Worm (Caenorhabditis elegans): ENCODE results near the gene aat-6.

Gene aat-6

DNA sequence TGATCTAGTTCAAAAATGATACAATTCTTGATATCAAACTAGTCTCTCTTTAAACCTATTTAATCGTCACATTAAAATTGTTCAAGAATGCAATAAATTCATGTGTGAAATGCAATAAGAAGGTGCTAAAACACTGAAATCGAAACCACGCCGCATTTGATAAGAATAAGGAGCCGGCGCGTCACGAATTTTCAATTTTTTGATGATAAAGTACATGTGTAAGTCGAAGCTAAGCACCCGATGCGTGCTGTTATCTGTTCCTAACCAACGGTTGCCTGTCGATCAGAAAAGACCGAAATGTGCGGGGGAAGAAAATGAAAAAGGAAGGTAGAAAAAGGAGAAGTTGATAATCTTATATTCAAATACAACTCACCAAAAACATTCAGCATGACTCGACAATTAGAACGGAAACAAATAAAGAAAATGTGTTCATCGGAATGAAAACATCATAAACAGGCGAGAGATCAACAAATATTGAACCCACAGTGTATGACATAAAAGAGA lies at the start of gene aat-6:
Gene aat-6 (minus strand): TSS at position 454 of the 504 bp plus-strand sequence.
- no peak for TF ChIP-seq unc-39 (tag; optimal IDR thresholded peaks at IDR 0.05)
- TF ChIP-seq nhr-111 (GFP tag; optimal IDR thresholded peaks at IDR 0.05): no peak
- no peak for TF ChIP-seq pha-4 (GFP tag; IDR thresholded peaks at IDR 0.05)
- TF ChIP-seq pha-4 (tag; optimal IDR thresholded peaks at IDR 0.05): no peak
- 0 out of 2 replicates have a peak, but pooled peaks have one; percentile 32 for TF ChIP-seq nhr-41 (GFP tag; IDR thresholded peaks at IDR 0.05)
- TF ChIP-seq ceh-32 (tag; optimal IDR thresholded peaks at IDR 0.05; ENCODE audit: poor library complexity): no peak
- TF ChIP-seq tra-1 (GFP tag; IDR thresholded peaks at IDR 0.05): peak; percentile 82; the same call in 1 of the 2 replicates
- no peak for TF ChIP-seq F26F4.8 (GFP tag; conservative IDR thresholded peaks at IDR 0.05)
- TF ChIP-seq nhr-42 (GFP tag; IDR thresholded peaks at IDR 0.05): no peak
- TF ChIP-seq nhr-76 (tag; optimal IDR thresholded peaks at IDR 0.05): no peak
- TF ChIP-seq ztf-7 (tag; optimal IDR thresholded peaks at IDR 0.05): no peak
- no peak for TF ChIP-seq ceh-20 (GFP tag; IDR thresholded peaks at IDR 0.05)
- no peak for TF ChIP-seq unc-62 (GFP tag; optimal IDR thresholded peaks at IDR 0.05 in 1 of 2)
- TF ChIP-seq unc-62 (tag; optimal IDR thresholded peaks at IDR 0.05): no peak
- TF ChIP-seq dmd-6 (GFP tag; IDR thresholded peaks at IDR 0.05): peak; percentile 94
- no peak for TF ChIP-seq F44E2.7 (GFP tag; IDR thresholded peaks at IDR 0.05)
- TF ChIP-seq lin-29 (GFP tag; IDR thresholded peaks at IDR 0.05): no peak
- no peak for TF ChIP-seq dmd-9 (GFP tag; IDR thresholded peaks at IDR 0.05)
- TF ChIP-seq spr-1 (tag; optimal IDR thresholded peaks at IDR 0.05): no peak
- TF ChIP-seq skn-1 (tag; optimal IDR thresholded peaks at IDR 0.05): no peak
- TF ChIP-seq nhr-28 (tag; optimal IDR thresholded peaks at IDR 0.05): peak; percentile 75
- TF ChIP-seq dve-1 (tag; optimal IDR thresholded peaks at IDR 0.05; ENCODE audit: insufficient read depth): peak; percentile 71
- TF ChIP-seq sdz-12 (GFP tag; optimal IDR thresholded peaks at IDR 0.05): no peak
- TF ChIP-seq mdl-1 (tag; optimal IDR thresholded peaks at IDR 0.05): peak in 1 of 2 experiments; percentile 45
- no peak for TF ChIP-seq nhr-11 (tag; optimal IDR thresholded peaks at IDR 0.05)
- TF ChIP-seq pqm-1 (tag; optimal IDR thresholded peaks at IDR 0.05): peak; percentile 86
- peak; percentile 84 for TF ChIP-seq hlh-11 (tag; optimal IDR thresholded peaks at IDR 0.05)
- no peak for TF ChIP-seq rbr-2 (tag; optimal IDR thresholded peaks at IDR 0.05)
- TF ChIP-seq ceh-62 (tag; optimal IDR thresholded peaks at IDR 0.05): no peak
- TF ChIP-seq jun-1 (tag; optimal IDR thresholded peaks at IDR 0.05): no peak
- no peak for TF ChIP-seq gei-8 (GFP tag; optimal IDR thresholded peaks at IDR 0.05)
- no peak for TF ChIP-seq zfp-3 (GFP tag; conservative IDR thresholded peaks at IDR 0.05)
- no peak for TF ChIP-seq lim-7 (GFP tag; IDR thresholded peaks at IDR 0.05)
- TF ChIP-seq T26A8.4 (GFP tag; IDR thresholded peaks at IDR 0.05): no peak
- peak; percentile 98 for TF ChIP-seq php-3 (GFP tag; IDR thresholded peaks at IDR 0.05)
- no peak for TF ChIP-seq set-16 (GFP tag; IDR thresholded peaks at IDR 0.05)
- peak; percentile 72 for TF ChIP-seq mxl-3 (GFP tag; optimal IDR thresholded peaks at IDR 0.05)
- TF ChIP-seq fos-1 (tag; optimal IDR thresholded peaks at IDR 0.05): no peak
- no peak for TF ChIP-seq Y75B8A.6 (GFP tag; IDR thresholded peaks at IDR 0.05)
- TF ChIP-seq nhr-48 (tag; optimal IDR thresholded peaks at IDR 0.05): peak; percentile 28
- TF ChIP-seq nhr-10 (tag; optimal IDR thresholded peaks at IDR 0.05): no peak
- TF ChIP-seq cey-2 (tag; optimal IDR thresholded peaks at IDR 0.05; ENCODE audit: borderline replicate concordance, insufficient read depth): no peak
- no peak for TF ChIP-seq daf-16 (GFP tag; optimal IDR thresholded peaks at IDR 0.05)
- TF ChIP-seq daf-16 (tag; optimal IDR thresholded peaks at IDR 0.05): peak; percentile 70
- no peak for TF ChIP-seq ama-1 (optimal IDR thresholded peaks at IDR 0.05)
